Fruit fly (Drosophila melanogaster) whole organism, embryonic: ENCODE results near the gene Cp18.
A peak's percentile ranks its signal among the peaks of the same experiment; 100 is the strongest.

Experiments used
- C15 ChIP-seq: fragments of 200-800 bp; sonication (Bioruptor generic); IDR thresholded peaks from 3 replicates; pipeline ENCODE4 v1.3.6; 2022; ENCODE audit warnings: missing biosample characterization, missing genetic modification characterization
- CG10321 ChIP-seq: fragments of 200-800 bp; sonication (Bioruptor generic); IDR thresholded peaks from 2 replicates; pipeline ENCODE4 v1.3.6; 2022; ENCODE audit warnings: missing biosample characterization, missing genetic modification characterization
- CG10654 ChIP-seq: fragments of 200-800 bp; sonication (Bioruptor generic); optimal IDR thresholded peaks from 2 replicates; lab custom pipeline; 2016; ENCODE audit warnings: missing biosample characterization, missing genetic modification characterization
- CG10979 ChIP-seq: fragments of 200-800 bp; sonication (Bioruptor generic); optimal IDR thresholded peaks from 2 replicates; lab custom pipeline; 2018; ENCODE audit warnings: missing biosample characterization, mild to moderate bottlenecking, missing genetic modification characterization, moderate library complexity
- CG11504 ChIP-seq: fragments of 200-800 bp; sonication (Bioruptor generic); optimal IDR thresholded peaks from 3 replicates; lab custom pipeline; 2019; ENCODE audit warnings: missing biosample characterization, mild to moderate bottlenecking, missing genetic modification characterization, moderate library complexity
- CG13624 ChIP-seq: fragments of 200-800 bp; sonication (Bioruptor generic); optimal IDR thresholded peaks from 2 replicates; lab custom pipeline; 2016; ENCODE audit warnings: missing biosample characterization, missing genetic modification characterization
- CG14014 ChIP-seq: fragments of 200-800 bp; sonication (Bioruptor generic); IDR thresholded peaks from 2 replicates; pipeline ENCODE4 v1.3.6; 2022; ENCODE audit warnings: missing biosample characterization, missing genetic modification characterization
- CG1529 ChIP-seq: fragments of 200-800 bp; sonication (Bioruptor generic); optimal IDR thresholded peaks from 3 replicates; lab custom pipeline; 2018; ENCODE audit warnings: missing biosample characterization, missing genetic modification characterization
- CG16813 ChIP-seq: fragments of 200-800 bp; sonication (Bioruptor generic); IDR thresholded peaks from 3 replicates; pipeline ENCODE4 v1.3.6; 2022; ENCODE audit warnings: missing biosample characterization, missing genetic modification characterization; ENCODE audit not compliant: partially characterized antibody
- CG2678 ChIP-seq: fragments of 200-800 bp; sonication (Bioruptor generic); optimal IDR thresholded peaks from 3 replicates; lab custom pipeline; 2019; ENCODE audit warnings: missing biosample characterization, mild to moderate bottlenecking, missing genetic modification characterization, moderate library complexity
- CG32532 ChIP-seq: fragments of 200-800 bp; sonication (Bioruptor generic); IDR thresholded peaks from 2 replicates; pipeline ENCODE4 v1.3.6; 2022; ENCODE audit warnings: missing biosample characterization, missing genetic modification characterization
- CG5180 ChIP-seq: fragments of 200-800 bp; sonication (Bioruptor generic); optimal IDR thresholded peaks from 3 replicates; lab custom pipeline; 2017; ENCODE audit warnings: missing biosample characterization, missing genetic modification characterization, mild to moderate bottlenecking, moderate library complexity, missing genetic modification reagents
- CG6175 ChIP-seq: fragments of 200-800 bp; sonication (Bioruptor generic); IDR thresholded peaks from 3 replicates; pipeline ENCODE4 v1.3.6; 2022; ENCODE audit warnings: missing biosample characterization, missing genetic modification characterization
- CG8290 ChIP-seq, 3 experiments: fragments of 200-800 bp; sonication (Bioruptor generic); optimal IDR thresholded peaks; 2 replicates each; lab custom pipeline; 2016 to 2019; ENCODE audit warnings: missing biosample characterization in 3 of 3, missing genetic modification characterization in 3 of 3, mild to moderate bottlenecking in 2 of 3, moderate library complexity in 1 of 3
- CG9817 ChIP-seq: fragments of 200-800 bp; sonication (Bioruptor generic); optimal IDR thresholded peaks from 2 replicates; lab custom pipeline; 2018; ENCODE audit warnings: missing biosample characterization, mild to moderate bottlenecking, missing genetic modification characterization, moderate library complexity
- CG9932 ChIP-seq: fragments of 200-800 bp; sonication (Bioruptor generic); IDR thresholded peaks from 2 replicates; pipeline ENCODE4 v1.3.6; 2022; ENCODE audit warnings: missing biosample characterization, missing genetic modification characterization
- Drgx ChIP-seq: fragments of 200-800 bp; sonication (Bioruptor generic); IDR thresholded peaks from 2 replicates; pipeline ENCODE4 v1.3.6; 2022; ENCODE audit warnings: missing biosample characterization, missing genetic modification characterization
- Elba2 ChIP-seq: fragments of 200-800 bp; sonication (Bioruptor generic); optimal IDR thresholded peaks from 3 replicates; lab custom pipeline; 2016; ENCODE audit warnings: missing biosample characterization, missing genetic modification characterization
- Ets65A ChIP-seq: fragments of 200-800 bp; sonication (Bioruptor generic); peaks from one replicate; lab custom pipeline; 2016; ENCODE audit warnings: missing biosample characterization, missing genetic modification characterization
- HHEX ChIP-seq: fragments of 200-800 bp; sonication (Bioruptor generic); optimal IDR thresholded peaks from 3 replicates; lab custom pipeline; 2017; ENCODE audit warnings: missing biosample characterization, mild to moderate bottlenecking, missing genetic modification characterization, missing genetic modification reagents
- HmgZ ChIP-seq: fragments of 200-800 bp; sonication (Bioruptor generic); optimal IDR thresholded peaks from 2 replicates; lab custom pipeline; 2018; ENCODE audit warnings: missing biosample characterization, mild to moderate bottlenecking, missing genetic modification characterization
- Lpt ChIP-seq: fragments of >200 bp; optimal IDR thresholded peaks from 2 replicates; lab custom pipeline; 2018; ENCODE audit warnings: missing biosample characterization, missing genetic modification characterization
- NC2α ChIP-seq: fragments of 200-800 bp; sonication (Bioruptor generic); optimal IDR thresholded peaks from 2 replicates; lab custom pipeline; 2016; ENCODE audit warnings: missing biosample characterization, missing genetic modification characterization
- NFAT ChIP-seq: fragments of 200-800 bp; sonication (Bioruptor generic); IDR thresholded peaks from 2 replicates; pipeline ENCODE4 v1.3.6; 2022; ENCODE audit warnings: missing biosample characterization, missing genetic modification characterization
- Six4 ChIP-seq: fragments of 200-800 bp; sonication (Bioruptor generic); optimal IDR thresholded peaks from 2 replicates; lab custom pipeline; 2016; ENCODE audit warnings: missing biosample characterization, missing genetic modification characterization
- Trl ChIP-seq, 3 experiments: fragments of >200 bp in 2 of 3; fragments of 200-800 bp in 1 of 3; sonication (Bioruptor generic) in 1 of 3; optimal IDR thresholded peaks; 2 replicates in 1 of 3; 3 replicates in 2 of 3; lab custom pipeline; 2016 to 2017; ENCODE audit warnings: missing biosample characterization in 1 of 3, missing genetic modification characterization in 1 of 3
- Vsx1 ChIP-seq: fragments of 200-800 bp; sonication (Bioruptor generic); optimal IDR thresholded peaks from 2 replicates; lab custom pipeline; 2017; ENCODE audit warnings: missing biosample characterization, mild to moderate bottlenecking, missing genetic modification characterization, missing genetic modification reagents
- abd-A ChIP-seq: fragments of 200-800 bp; sonication (Bioruptor generic); optimal IDR thresholded peaks from 3 replicates; lab custom pipeline; 2019; ENCODE audit warnings: missing biosample characterization, mild to moderate bottlenecking, missing genetic modification characterization, moderate library complexity
- bsh ChIP-seq, 2 experiments: fragments of 200-800 bp; sonication (Bioruptor generic); optimal IDR thresholded peaks; 2 replicates each; lab custom pipeline; 2017 to 2018; ENCODE audit warnings: mild to moderate bottlenecking in 2 of 2, missing biosample characterization in 2 of 2, missing genetic modification characterization in 2 of 2, moderate library complexity in 1 of 2
- cas ChIP-seq: fragments of 200-800 bp; sonication (Bioruptor generic); IDR thresholded peaks from 2 replicates; pipeline ENCODE4 v1.3.6; 2022; ENCODE audit warnings: missing biosample characterization, missing genetic modification characterization
- cwo ChIP-seq: fragments of 200-800 bp; sonication (Bioruptor generic); optimal IDR thresholded peaks from 3 replicates; lab custom pipeline; 2017; ENCODE audit warnings: missing biosample characterization, missing genetic modification characterization, mild to moderate bottlenecking, moderate library complexity, missing genetic modification reagents
- dmrt99B ChIP-seq: fragments of 200-800 bp; sonication (Bioruptor generic); optimal IDR thresholded peaks from 2 replicates; lab custom pipeline; 2018; ENCODE audit warnings: missing biosample characterization, mild to moderate bottlenecking, missing genetic modification characterization, moderate library complexity
- gce ChIP-seq: fragments of 200-800 bp; sonication (Bioruptor generic); IDR thresholded peaks from 3 replicates; pipeline ENCODE4 v1.3.6; 2022; ENCODE audit warnings: missing biosample characterization, missing genetic modification characterization
- klu ChIP-seq: fragments of 200-800 bp; sonication (Bioruptor generic); IDR thresholded peaks from 2 replicates; pipeline ENCODE4 v1.3.6; 2022; ENCODE audit warnings: missing biosample characterization, missing genetic modification characterization
- oc ChIP-seq: fragments of 200-800 bp; sonication (Bioruptor generic); optimal IDR thresholded peaks from 2 replicates; lab custom pipeline; 2018; ENCODE audit warnings: missing biosample characterization, mild to moderate bottlenecking, missing genetic modification characterization, moderate library complexity
- sd ChIP-seq: fragments of 200-800 bp; sonication (Bioruptor generic); optimal IDR thresholded peaks from 3 replicates; lab custom pipeline; 2018; ENCODE audit warnings: missing biosample characterization, mild to moderate bottlenecking, missing genetic modification characterization, moderate library complexity
- slbo ChIP-seq: fragments of 200-800 bp; sonication (Bioruptor generic); IDR thresholded peaks from 2 replicates; pipeline ENCODE4 v1.3.6; 2022; ENCODE audit warnings: missing biosample characterization, missing genetic modification characterization
- stwl ChIP-seq: fragments of 200-800 bp; sonication (Bioruptor generic); optimal IDR thresholded peaks from 3 replicates; lab custom pipeline; 2018; ENCODE audit warnings: missing biosample characterization, mild to moderate bottlenecking, missing genetic modification characterization, moderate library complexity
- sug ChIP-seq: fragments of 200-800 bp; optimal IDR thresholded peaks from 2 replicates; lab custom pipeline; 2019; ENCODE audit warnings: missing biosample characterization, mild to moderate bottlenecking, missing genetic modification characterization, moderate library complexity
- unc-4 ChIP-seq: fragments of 200-800 bp; sonication (Bioruptor generic); IDR thresholded peaks from 2 replicates; pipeline ENCODE4 v1.3.6; 2022; ENCODE audit warnings: missing biosample characterization, missing genetic modification characterization; ENCODE audit not compliant: partially characterized antibody
- z ChIP-seq: fragments of 200-800 bp; sonication (Bioruptor generic); IDR thresholded peaks from 3 replicates; pipeline ENCODE4 v1.3.6; 2022; ENCODE audit warnings: missing biosample characterization, missing genetic modification characterization
- zf30C ChIP-seq: fragments of 200-800 bp; sonication (Bioruptor generic); optimal IDR thresholded peaks from 3 replicates; lab custom pipeline; 2018; ENCODE audit warnings: missing biosample characterization, mild to moderate bottlenecking, missing genetic modification characterization
- zfh1 ChIP-seq: fragments of 200-800 bp; sonication (Bioruptor generic); IDR thresholded peaks from 3 replicates; pipeline ENCODE4 v1.3.6; 2022; ENCODE audit warnings: missing biosample characterization, missing genetic modification characterization

Gene Cp18

dm6 chr3L:8691891-8692874, 34.4 kb upstream of the Cp18 start (continued):
- TF ChIP-seq unc-4 (GFP tag; lab: Robert Waterston, UW) (no peak), zfh1 (0 out of 3 replicates have a peak, but pooled peaks have one; percentile 9), CG16813 (GFP tag; lab: Robert Waterston, UW) (no peak), CG10979 (peak; percentile 60), CG11504 (tag; lab: Kevin White, UChicago) (peak; percentile 78), z (no peak), cas (GFP tag; lab: Robert Waterston, UW) (no peak), CG10654 (GFP tag; lab: Kevin White, UChicago) (no peak), CG10321 (GFP tag; lab: Robert Waterston, UW) (no peak), CG5180 (GFP tag; lab: Kevin White, UChicago) (peak; percentile 15), Six4 (peak; percentile 55), Lpt (GFP tag; lab: Kevin White, UChicago) (no peak), CG1529 (GFP tag; lab: Kevin White, UChicago) (no peak), NC2α (no peak), Trl (optimal IDR thresholded peaks at IDR 0.05; lab: Kevin White, UChicago) (no peak), Trl (GFP tag; optimal IDR thresholded peaks at IDR 0.05; lab: Kevin White, UChicago) (no peak), zf30C (GFP tag; lab: Kevin White, UChicago) (no peak)

- TF ChIP-seq bsh (GFP tag; optimal IDR thresholded peaks at IDR 0.05; lab: Kevin White, UChicago) (peak in 1 of 2 experiments; percentile 31), z (peak; percentile 80; the same call in 2 of the 3 replicates), stwl (tag; lab: Kevin White, UChicago) (no peak), sug (tag; lab: Kevin White, UChicago) (peak; percentile 38), Elba2 (GFP tag; lab: Kevin White, UChicago) (no peak), NFAT (GFP tag; lab: Robert Waterston, UW) (0 out of 2 replicates have a peak, but pooled peaks have one; percentile 37), gce (GFP tag; lab: Robert Waterston, UW) (no peak), cwo (GFP tag; lab: Kevin White, UChicago) (peak; percentile 68), HmgZ (tag; lab: Kevin White, UChicago) (no peak), abd-A (tag; lab: Kevin White, UChicago) (peak; percentile 6), slbo (GFP tag; lab: Robert Waterston, UW) (0 out of 2 replicates have a peak, but pooled peaks have one; percentile 3), Drgx (GFP tag; lab: Robert Waterston, UW) (peak; percentile 46; the same call in 1 of the 2 replicates), CG8290 (GFP tag; optimal IDR thresholded peaks at IDR 0.05; lab: Kevin White, UChicago) (no peak), CG8290 (tag; optimal IDR thresholded peaks at IDR 0.05; lab: Kevin White, UChicago) (peak in 1 of 2 experiments; percentile 45), klu (GFP tag; lab: Robert Waterston, UW) (no peak), CG9817 (tag; lab: Kevin White, UChicago) (peak; percentile 17), zf30C (GFP tag; lab: Kevin White, UChicago) (no peak), CG32532 (peak; percentile 58), CG9932 (0 out of 2 replicates have a peak, but pooled peaks have one; percentile 9), sd (tag; lab: Kevin White, UChicago) (peak; percentile 74), CG14014 (GFP tag; lab: Robert Waterston, UW) (no peak), dmrt99B (tag; lab: Kevin White, UChicago) (peak; percentile 16), CG2678 (peak; percentile 21), HHEX (GFP tag; lab: Kevin White, UChicago) (peak; percentile 39), CG6175 (peak; percentile 88), oc (tag; lab: Kevin White, UChicago) (peak; percentile 82), C15 (GFP tag; lab: Robert Waterston, UW) (0 out of 3 replicates have a peak, but pooled peaks have one; percentile 33), Vsx1 (peak; percentile 66), CG13624 (GFP tag; lab: Kevin White, UChicago) (no peak), Ets65A (peak; percentile 35)
These were observed 32.8 kb upstream of the Cp18 start for dm6 chr3L:8693558-8694502.
